Fruit fly (Drosophila melanogaster): ENCODE data around the gene Axud1.

Axud1 gene

DNA sequence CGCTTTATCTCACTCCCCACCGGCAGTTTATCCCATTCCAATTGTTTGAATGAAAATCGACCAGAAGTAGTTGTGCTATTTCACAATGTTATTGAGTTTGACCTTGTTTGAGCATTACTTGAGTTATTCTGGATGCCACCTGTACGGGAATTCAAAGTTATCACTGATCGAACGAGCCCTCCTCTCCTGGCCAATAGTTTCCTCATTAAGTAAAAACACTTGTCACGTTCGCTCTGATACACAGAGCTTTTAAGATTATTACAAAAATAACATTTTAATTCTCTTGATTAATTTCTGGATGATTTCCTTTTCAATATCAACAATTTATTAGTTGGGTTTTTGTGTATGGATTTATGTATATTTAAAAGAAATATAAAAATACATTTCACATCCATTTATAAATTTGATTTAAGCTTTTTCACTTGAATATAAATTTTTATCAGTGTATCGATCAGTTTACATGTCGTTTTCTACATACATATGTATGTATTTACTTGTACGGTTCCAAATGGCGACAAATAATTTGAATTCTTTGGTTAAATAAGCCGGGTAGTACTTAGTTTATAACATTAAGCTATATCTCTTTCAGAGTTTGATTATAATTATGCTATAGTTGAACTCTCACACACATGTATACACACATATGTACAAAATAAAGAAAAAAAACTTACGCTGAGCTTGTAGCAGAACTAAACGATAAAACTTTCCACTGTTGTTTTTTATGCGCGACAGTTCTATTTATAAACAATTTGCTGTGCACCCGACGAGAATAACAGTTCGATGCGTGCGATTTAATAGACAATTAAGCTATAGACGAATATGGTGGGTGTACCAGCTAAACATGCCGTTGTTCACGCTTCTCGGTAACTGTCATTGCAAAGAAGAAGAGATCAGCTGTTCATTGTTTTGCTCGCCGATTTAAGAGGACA lies 8.9 kb downstream of the Axud1 start, which contains the start of the genes CG3609 and CG15390 (continued):
- TF ChIP-seq p53 (GFP tag; optimal IDR thresholded peaks at IDR 0.05) (peak; percentile 58), oc (tag; optimal IDR thresholded peaks at IDR 0.05) (peak; percentile 58), CG30403 (GFP tag; optimal IDR thresholded peaks at IDR 0.05) (peak; percentile 85), pros (GFP tag; optimal IDR thresholded peaks at IDR 0.05) (no peak), BEAF-32 (GFP tag; optimal IDR thresholded peaks at IDR 0.05) (peak; percentile 40), CG1792 (GFP tag; optimal IDR thresholded peaks at IDR 0.05) (peak; percentile 78), Lpt (GFP tag; optimal IDR thresholded peaks at IDR 0.05) (no peak), Hr39 (optimal IDR thresholded peaks at IDR 0.05) (no peak), salm (tag; optimal IDR thresholded peaks at IDR 0.05) (peak; percentile 9), wdn (GFP tag; IDR thresholded peaks at IDR 0.05) (peak; percentile 69), E2f2 (GFP tag; IDR thresholded peaks at IDR 0.05) (peak; percentile 58), Hsf (GFP tag; optimal IDR thresholded peaks at IDR 0.05) (peak; percentile 89), CG4328 (GFP tag; optimal IDR thresholded peaks at IDR 0.05) (no peak), Gug (GFP tag; IDR thresholded peaks at IDR 0.05) (peak; percentile 92), B-H1 (GFP tag; IDR thresholded peaks at IDR 0.05) (peak; percentile 66), da (GFP tag; optimal IDR thresholded peaks at IDR 0.05) (peak; percentile 44), BtbVII (GFP tag; optimal IDR thresholded peaks at IDR 0.05) (peak; percentile 22), NfI (GFP tag; optimal IDR thresholded peaks at IDR 0.05) (peak; percentile 86), CG12769 (tag; optimal IDR thresholded peaks at IDR 0.05) (peak; percentile 94), HmgD (GFP tag; optimal IDR thresholded peaks at IDR 0.05) (peak; percentile 92), CG15479 (GFP tag; optimal IDR thresholded peaks at IDR 0.05) (no peak), CG6689 (GFP tag; IDR thresholded peaks at IDR 0.05) (peak; percentile 47), CG31224 (GFP tag; IDR thresholded peaks at IDR 0.05) (peak; percentile 70), CG15514 (GFP tag; optimal IDR thresholded peaks at IDR 0.05) (peak; percentile 80), danr (GFP tag; IDR thresholded peaks at IDR 0.05) (no peak), CG2202 (tag; optimal IDR thresholded peaks at IDR 0.05) (peak; percentile 28), Awh (GFP tag; IDR thresholded peaks at IDR 0.05) (peak; percentile 74), sim (GFP tag; IDR thresholded peaks at IDR 0.05) (peak; percentile 51; the same call in 1 of the 2 replicates), CG12659 (GFP tag; optimal IDR thresholded peaks at IDR 0.05) (peak; percentile 75), CG12219 (GFP tag; optimal IDR thresholded peaks at IDR 0.05) (peak; percentile 76), CG12155 (GFP tag; optimal IDR thresholded peaks at IDR 0.05) (peak; percentile 86), Dfd (GFP tag; optimal IDR thresholded peaks at IDR 0.05) (no peak), klu (GFP tag; IDR thresholded peaks at IDR 0.05) (no peak), CG11560 (tag; IDR thresholded peaks at IDR 0.05) (peak; percentile 68), ttk (GFP tag; IDR thresholded peaks at IDR 0.05) (peak; percentile 57; the same call in 1 of the 2 replicates), CG6175 (GFP tag; IDR thresholded peaks at IDR 0.05) (0 out of 3 replicates have a peak, but pooled peaks have one; percentile 48), kni (GFP tag; optimal IDR thresholded peaks at IDR 0.05) (peak; percentile 41), cas (GFP tag; IDR thresholded peaks at IDR 0.05) (peak; percentile 47; the same call in 1 of the 2 replicates), ab (GFP tag; optimal IDR thresholded peaks at IDR 0.05) (peak; percentile 80), gfzf (GFP tag; optimal IDR thresholded peaks at IDR 0.05) (peak; percentile 30), CG17912 (GFP tag; optimal IDR thresholded peaks at IDR 0.05) (peak; percentile 78), dmrt99B (tag; optimal IDR thresholded peaks at IDR 0.05) (peak; percentile 63), CG3065 (GFP tag; optimal IDR thresholded peaks at IDR 0.05) (peak; percentile 59), Nf-YA (GFP tag; IDR thresholded peaks at IDR 0.05) (peak; percentile 59), CG3847 (GFP tag; IDR thresholded peaks at IDR 0.05) (peak; percentile 86), CG30431 (GFP tag; optimal IDR thresholded peaks at IDR 0.05) (peak; percentile 14), org-1 (GFP tag; optimal IDR thresholded peaks at IDR 0.05) (peak; percentile 59), CHES-1-like (GFP tag; optimal IDR thresholded peaks at IDR 0.05) (peak; percentile 94), stc (GFP tag; IDR thresholded peaks at IDR 0.05) (peak; percentile 50), Taf1 (GFP tag; IDR thresholded peaks at IDR 0.05) (peak; percentile 47)

Measured in whole organism, embryonic.